Worm (Caenorhabditis elegans): ENCODE results near the gene C04A11.2.

DNA sequence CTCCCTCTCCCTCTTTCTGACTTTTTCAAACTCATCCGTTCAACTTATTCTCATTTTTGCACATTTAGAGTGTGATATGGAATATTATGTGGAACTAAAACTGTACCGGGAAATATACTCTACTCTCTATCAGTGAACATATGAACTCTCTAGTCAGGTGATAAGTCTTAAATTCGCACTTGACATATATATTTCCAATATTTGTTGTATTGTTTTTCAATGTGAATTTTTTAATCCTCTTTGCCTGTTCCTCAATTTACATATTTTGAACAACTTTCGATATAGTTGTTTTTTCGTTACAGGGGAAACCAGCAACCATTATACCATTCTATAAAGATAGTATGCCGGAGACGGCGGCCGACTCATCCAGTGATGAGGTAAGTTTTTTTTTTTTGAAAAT, 8.4 kb downstream of the C04A11.2 start, which contains the start of gene C04A11.1:
- no peak for TF ChIP-seq hrde-1 (tag; optimal IDR thresholded peaks at IDR 0.05; ENCODE audit: borderline replicate concordance)
- no peak for TF ChIP-seq K11D2.4 (GFP tag; IDR thresholded peaks at IDR 0.05)
- no peak for TF ChIP-seq egl-44 (GFP tag; IDR thresholded peaks at IDR 0.05)
- TF ChIP-seq B0019.2 (GFP tag; conservative IDR thresholded peaks at IDR 0.05) = no peak
- TF ChIP-seq ceh-100 (GFP tag; IDR thresholded peaks at IDR 0.05) = no peak
- TF ChIP-seq mcd-1 (GFP tag; IDR thresholded peaks at IDR 0.05) = no peak
- no peak for TF ChIP-seq lir-1 (GFP tag; conservative IDR thresholded peaks at IDR 0.05)
